Fruit fly (Drosophila melanogaster) whole organism, embryonic: ENCODE data around the gene CG3529.

Source experiments
- Ada2b ChIP-seq: fragments of 200-800 bp; sonication (Bioruptor generic); IDR thresholded peaks from 2 replicates; pipeline ENCODE4 v1.3.6; 2022; ENCODE audit warnings: missing biosample characterization, missing genetic modification characterization
- Asciz ChIP-seq: fragments of 200-800 bp; sonication (Bioruptor generic); optimal IDR thresholded peaks from 2 replicates; lab custom pipeline; 2017; ENCODE audit warnings: missing biosample characterization, mild to moderate bottlenecking, missing genetic modification characterization, missing genetic modification reagents
- Atf3 ChIP-seq: fragments of 200-800 bp; sonication (Bioruptor generic); optimal IDR thresholded peaks from 3 replicates; lab custom pipeline; 2016; ENCODE audit warnings: missing biosample characterization, missing genetic modification characterization
- BtbVII ChIP-seq: fragments of 200-800 bp; sonication (Bioruptor generic); optimal IDR thresholded peaks from 3 replicates; lab custom pipeline; 2017; ENCODE audit warnings: missing biosample characterization, mild to moderate bottlenecking, missing genetic modification characterization
- CG10274 ChIP-seq: fragments of 200-800 bp; sonication (Bioruptor generic); optimal IDR thresholded peaks from 3 replicates; lab custom pipeline; 2017; ENCODE audit warnings: missing biosample characterization, mild to moderate bottlenecking, missing genetic modification characterization
- CG11398 ChIP-seq: fragments of 200-800 bp; sonication (Bioruptor generic); optimal IDR thresholded peaks from 2 replicates; lab custom pipeline; 2016; ENCODE audit warnings: missing biosample characterization, missing genetic modification characterization
- CG13287 ChIP-seq: fragments of 200-800 bp; sonication (Bioruptor generic); IDR thresholded peaks from 2 replicates; pipeline ENCODE4 v1.3.6; 2022; ENCODE audit warnings: missing biosample characterization, missing genetic modification characterization; ENCODE audit not compliant: partially characterized antibody
- CG14710 ChIP-seq: fragments of 200-800 bp; sonication (Bioruptor generic); optimal IDR thresholded peaks from 3 replicates; lab custom pipeline; 2019; ENCODE audit warnings: missing biosample characterization, mild to moderate bottlenecking, missing genetic modification characterization, moderate library complexity
- CG15514 ChIP-seq: fragments of 200-800 bp; sonication (Bioruptor generic); optimal IDR thresholded peaks from 3 replicates; lab custom pipeline; 2017; ENCODE audit warnings: missing biosample characterization, missing genetic modification characterization, mild to moderate bottlenecking, moderate library complexity, missing genetic modification reagents
- CG1647 ChIP-seq: fragments of 200-800 bp; sonication (Bioruptor generic); optimal IDR thresholded peaks from 3 replicates; lab custom pipeline; 2016; ENCODE audit warnings: missing biosample characterization, missing genetic modification characterization
- CG18619 ChIP-seq: fragments of 200-800 bp; sonication (Bioruptor generic); optimal IDR thresholded peaks from 3 replicates; lab custom pipeline; 2017; ENCODE audit warnings: missing biosample characterization, mild to moderate bottlenecking, missing genetic modification characterization
- CG18764 ChIP-seq: fragments of 200-800 bp; sonication (Bioruptor generic); optimal IDR thresholded peaks from 3 replicates; lab custom pipeline; 2016; ENCODE audit warnings: missing biosample characterization, missing genetic modification characterization
- CG2129 ChIP-seq: fragments of 200-800 bp; sonication (Bioruptor generic); IDR thresholded peaks from 2 replicates; pipeline ENCODE4 v1.3.6; 2022; ENCODE audit warnings: missing biosample characterization, missing genetic modification characterization; ENCODE audit not compliant: partially characterized antibody
- CG30020 ChIP-seq: fragments of 200-800 bp; optimal IDR thresholded peaks from 2 replicates; lab custom pipeline; 2019; ENCODE audit warnings: missing biosample characterization, mild to moderate bottlenecking, missing genetic modification characterization, moderate library complexity
- CG34224 ChIP-seq: fragments of 200-800 bp; sonication (Bioruptor generic); IDR thresholded peaks from 3 replicates; pipeline ENCODE4 v1.3.6; 2022; ENCODE audit warnings: missing biosample characterization, missing genetic modification characterization; ENCODE audit not compliant: partially characterized antibody
- CG43689 ChIP-seq: fragments of 200-800 bp; sonication (Bioruptor generic); IDR thresholded peaks from 2 replicates; pipeline ENCODE4 v1.3.6; 2022; ENCODE audit warnings: missing biosample characterization, missing genetic modification characterization
- CG4707 ChIP-seq: fragments of 200-800 bp; sonication (Bioruptor generic); optimal IDR thresholded peaks from 2 replicates; lab custom pipeline; 2018; ENCODE audit warnings: missing biosample characterization, mild to moderate bottlenecking, missing genetic modification characterization, moderate library complexity
- CG4730 ChIP-seq: fragments of 200-800 bp; sonication (Bioruptor generic); IDR thresholded peaks from 2 replicates; pipeline ENCODE4 v1.3.6; 2022; ENCODE audit warnings: missing biosample characterization, missing genetic modification characterization
- CG8281 ChIP-seq: fragments of 200-800 bp; sonication (Bioruptor generic); optimal IDR thresholded peaks from 2 replicates; lab custom pipeline; 2018; ENCODE audit warnings: missing biosample characterization, mild to moderate bottlenecking, missing genetic modification characterization, moderate library complexity
- CG9727 ChIP-seq: fragments of 200-800 bp; sonication (Bioruptor generic); optimal IDR thresholded peaks from 3 replicates; lab custom pipeline; 2017; ENCODE audit warnings: missing biosample characterization, mild to moderate bottlenecking, missing genetic modification characterization
- CrebB ChIP-seq: fragments of 200-800 bp; sonication (Bioruptor generic); optimal IDR thresholded peaks from 3 replicates; lab custom pipeline; 2018; ENCODE audit warnings: missing biosample characterization, mild to moderate bottlenecking, missing genetic modification characterization
- Fer3 ChIP-seq: fragments of 200-800 bp; sonication (Bioruptor generic); optimal IDR thresholded peaks from 2 replicates; lab custom pipeline; 2018; ENCODE audit warnings: missing biosample characterization, mild to moderate bottlenecking, missing genetic modification characterization, moderate library complexity
- H2.0 ChIP-seq: fragments of 200-800 bp; sonication (Bioruptor generic); IDR thresholded peaks from 2 replicates; pipeline ENCODE4 v1.3.6; 2022; ENCODE audit warnings: missing biosample characterization, missing genetic modification characterization
- HHEX ChIP-seq: fragments of 200-800 bp; sonication (Bioruptor generic); optimal IDR thresholded peaks from 3 replicates; lab custom pipeline; 2017; ENCODE audit warnings: missing biosample characterization, mild to moderate bottlenecking, missing genetic modification characterization, missing genetic modification reagents
- Jarid2 ChIP-seq: fragments of 200-800 bp; sonication (Bioruptor generic); optimal IDR thresholded peaks from 3 replicates; lab custom pipeline; 2017; ENCODE audit warnings: mild to moderate bottlenecking, missing biosample characterization, missing genetic modification reagents, missing genetic modification characterization
- MESR4 ChIP-seq: fragments of 200-800 bp; sonication (Bioruptor generic); optimal IDR thresholded peaks from 2 replicates; lab custom pipeline; 2018; ENCODE audit warnings: missing biosample characterization, mild to moderate bottlenecking, missing genetic modification characterization, moderate library complexity
- Mes4 ChIP-seq: fragments of 200-800 bp; sonication (Bioruptor generic); optimal IDR thresholded peaks from 2 replicates; lab custom pipeline; 2016; ENCODE audit warnings: missing biosample characterization, missing genetic modification characterization
- Poxn ChIP-seq: fragments of 200-800 bp; sonication (Bioruptor generic); IDR thresholded peaks from 2 replicates; pipeline ENCODE4 v1.3.6; 2022; ENCODE audit warnings: missing biosample characterization, missing genetic modification characterization
- Rfx ChIP-seq: fragments of 200-800 bp; sonication (Bioruptor generic); IDR thresholded peaks from 2 replicates; pipeline ENCODE4 v1.3.6; 2022; ENCODE audit warnings: missing biosample characterization, missing genetic modification characterization
- Taf1 ChIP-seq: fragments of 200-800 bp; sonication (Bioruptor generic); IDR thresholded peaks from 2 replicates; pipeline ENCODE4 v1.3.6; 2022; ENCODE audit warnings: missing biosample characterization, missing genetic modification characterization
- Usf ChIP-seq: fragments of 200-800 bp; sonication (Bioruptor generic); optimal IDR thresholded peaks from 2 replicates; lab custom pipeline; 2017; ENCODE audit warnings: missing genotype, missing biosample characterization, missing genetic modification characterization
- ato ChIP-seq: fragments of 200-800 bp; sonication (Bioruptor generic); IDR thresholded peaks from 2 replicates; pipeline ENCODE4 v1.3.6; 2022; ENCODE audit warnings: missing biosample characterization, missing genetic modification characterization; ENCODE audit not compliant: partially characterized antibody
- cad ChIP-seq: fragments of >200 bp; optimal IDR thresholded peaks from 2 replicates; lab custom pipeline; 2017; ENCODE audit warnings: missing biosample characterization, missing genetic modification characterization
- crc ChIP-seq: fragments of 200-800 bp; sonication (Bioruptor generic); optimal IDR thresholded peaks from 2 replicates; lab custom pipeline; 2016; ENCODE audit warnings: missing biosample characterization, missing genetic modification characterization
- dpn ChIP-seq, 2 experiments: fragments of 200-800 bp; sonication (Bioruptor generic); optimal IDR thresholded peaks; 3 replicates each; lab custom pipeline; 2016; ENCODE audit warnings: missing biosample characterization in 2 of 2, missing genetic modification characterization in 2 of 2
- esg ChIP-seq: fragments of 200-800 bp; sonication (Bioruptor generic); conservative IDR thresholded peaks from 2 replicates; pipeline ENCODE4 v1.3.6; 2022; ENCODE audit warnings: missing biosample characterization, missing genetic modification characterization
- fd102C ChIP-seq: fragments of 200-800 bp; sonication (Bioruptor generic); optimal IDR thresholded peaks from 2 replicates; lab custom pipeline; 2018; ENCODE audit warnings: missing biosample characterization, mild to moderate bottlenecking, missing genetic modification characterization, moderate library complexity
- grau ChIP-seq: fragments of 200-800 bp; optimal IDR thresholded peaks from 3 replicates; lab custom pipeline; 2019; ENCODE audit warnings: missing biosample characterization, mild to moderate bottlenecking, missing genetic modification characterization, moderate library complexity
- grn ChIP-seq: fragments of 200-800 bp; sonication (Bioruptor generic); optimal IDR thresholded peaks from 3 replicates; lab custom pipeline; 2017; ENCODE audit warnings: missing biosample characterization, missing genetic modification characterization
- lola ChIP-seq, 3 experiments: fragments of >200 bp in 2 of 3; fragments of 200-800 bp in 1 of 3; sonication (Bioruptor generic) in 1 of 3; optimal IDR thresholded peaks; 2 replicates each; lab custom pipeline; 2017 to 2019; ENCODE audit warnings: missing biosample characterization in 3 of 3, missing genetic modification characterization in 3 of 3, mild to moderate bottlenecking in 1 of 3, moderate library complexity in 1 of 3
- phol ChIP-seq: fragments of 200-800 bp; sonication (Bioruptor generic); optimal IDR thresholded peaks from 3 replicates; lab custom pipeline; 2018; ENCODE audit warnings: missing biosample characterization, mild to moderate bottlenecking, missing genetic modification characterization, moderate library complexity
- pros ChIP-seq: fragments of 200-800 bp; sonication (Bioruptor generic); optimal IDR thresholded peaks from 3 replicates; lab custom pipeline; 2019; ENCODE audit warnings: missing biosample characterization, mild to moderate bottlenecking, missing genetic modification characterization, moderate library complexity
- pzg ChIP-seq: fragments of 200-800 bp; sonication (Bioruptor generic); optimal IDR thresholded peaks from 3 replicates; lab custom pipeline; 2018; ENCODE audit warnings: missing biosample characterization, mild to moderate bottlenecking, missing genetic modification characterization, moderate library complexity
- ranshi ChIP-seq: fragments of 200-800 bp; sonication (Bioruptor generic); IDR thresholded peaks from 2 replicates; pipeline ENCODE4 v1.3.6; 2022; ENCODE audit warnings: missing biosample characterization, missing genetic modification characterization
- repo ChIP-seq: fragments of 200-800 bp; sonication (Bioruptor generic); optimal IDR thresholded peaks from 2 replicates; lab custom pipeline; 2016; ENCODE audit warnings: missing biosample characterization, missing genetic modification characterization
- toy ChIP-seq: fragments of 200-800 bp; sonication (Bioruptor generic); IDR thresholded peaks from 2 replicates; pipeline ENCODE4 v1.3.6; 2022; ENCODE audit warnings: missing biosample characterization, missing genetic modification characterization
- trem ChIP-seq: fragments of 200-800 bp; optimal IDR thresholded peaks from 3 replicates; lab custom pipeline; 2019; ENCODE audit warnings: missing biosample characterization, mild to moderate bottlenecking, missing genetic modification characterization, moderate library complexity
- unpg ChIP-seq: fragments of 200-800 bp; sonication (Bioruptor generic); optimal IDR thresholded peaks from 3 replicates; lab custom pipeline; 2018; ENCODE audit warnings: missing biosample characterization, mild to moderate bottlenecking, missing genetic modification characterization, moderate library complexity
- zen2 ChIP-seq: fragments of 200-800 bp; sonication (Bioruptor generic); IDR thresholded peaks from 3 replicates; pipeline ENCODE4 v1.3.6; 2022; ENCODE audit warnings: missing biosample characterization, missing genetic modification characterization; ENCODE audit not compliant: partially characterized antibody

Gene CG3529

DNA sequence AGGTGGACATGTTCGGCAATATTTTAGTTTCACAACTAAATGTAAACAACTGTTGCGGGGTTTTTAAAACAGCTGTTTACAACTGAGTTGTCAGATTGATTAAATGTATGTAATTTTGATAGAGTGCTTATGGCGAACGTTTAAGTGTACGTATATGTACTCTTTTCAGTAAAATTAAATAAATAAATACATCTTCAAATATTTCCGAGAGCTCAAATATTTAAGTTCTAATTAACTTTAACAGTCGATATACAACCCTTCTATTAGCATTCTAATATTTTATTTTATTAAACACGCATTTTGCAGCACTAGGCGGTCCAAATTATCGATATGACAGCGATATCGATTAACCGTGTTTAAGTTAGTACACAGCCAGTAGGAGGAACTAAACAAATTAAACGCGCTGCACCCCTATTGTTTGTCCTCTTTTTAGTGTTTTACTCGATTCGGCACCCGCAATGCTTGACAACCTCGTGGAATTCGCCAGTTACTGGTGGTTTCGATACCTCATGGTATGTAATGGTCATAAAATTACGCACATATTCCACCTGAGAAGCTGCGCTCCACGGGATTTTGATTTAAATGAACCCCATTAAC is 5.0 kb downstream of the CG3529 start, which contains the start of the genes CG3448 and ghi (continued):
- TF ChIP-seq CG34224 (GFP tag; lab: Robert Waterston, UW) (peak; percentile 74), CG11398 (GFP tag; lab: Kevin White, UChicago) (no peak), H2.0 (GFP tag; lab: Robert Waterston, UW) (no peak), Usf (GFP tag; lab: Kevin White, UChicago) (no peak), Fer3 (tag; lab: Kevin White, UChicago) (peak; percentile 68), Ada2b (peak; percentile 54; the same call in 1 of the 2 replicates), Rfx (peak; percentile 64), MESR4 (GFP tag; lab: Kevin White, UChicago) (peak; percentile 75), grn (GFP tag; lab: Kevin White, UChicago) (peak; percentile 1), CG15514 (GFP tag; lab: Kevin White, UChicago) (peak; percentile 70), CG14710 (tag; lab: Kevin White, UChicago) (peak; percentile 86), CG1647 (no peak), cad (GFP tag; lab: Kevin White, UChicago) (peak; percentile 31), grau (tag; lab: Kevin White, UChicago) (peak; percentile 53), ato (GFP tag; lab: Robert Waterston, UW) (no peak), CG8281 (tag; lab: Kevin White, UChicago) (peak; percentile 26), pzg (GFP tag; lab: Kevin White, UChicago) (peak; percentile 69), unpg (GFP tag; lab: Kevin White, UChicago) (peak; percentile 62), esg (GFP tag; lab: Robert Waterston, UW) (no peak), CG9727 (GFP tag; lab: Kevin White, UChicago) (peak; percentile 35), ranshi (GFP tag; lab: Robert Waterston, UW) (peak; percentile 43; the same call in 1 of the 2 replicates), Mes4 (GFP tag; lab: Kevin White, UChicago) (no peak), CG13287 (GFP tag; lab: Robert Waterston, UW) (peak; percentile 83), Taf1 (GFP tag; lab: Robert Waterston, UW) (peak; percentile 27; the same call in 1 of the 2 replicates), Poxn (GFP tag; lab: Robert Waterston, UW) (no peak), CrebB (no peak), Atf3 (GFP tag; lab: Kevin White, UChicago) (no peak), CG18764 (GFP tag; lab: Kevin White, UChicago) (peak; percentile 61), CG4730 (GFP tag; lab: Robert Waterston, UW) (0 out of 2 replicates have a peak, but pooled peaks have one; percentile 41), CG10274 (GFP tag; lab: Kevin White, UChicago) (no peak), Jarid2 (no peak), trem (tag; lab: Kevin White, UChicago) (peak; percentile 84), CG30020 (tag; lab: Kevin White, UChicago) (peak; percentile 41), pros (GFP tag; lab: Kevin White, UChicago) (no peak), HHEX (peak; percentile 64), dpn (GFP tag; optimal IDR thresholded peaks at IDR 0.05; lab: Kevin White, UChicago) (peak; percentile 56 to 63), BtbVII (GFP tag; lab: Kevin White, UChicago) (peak; percentile 24), lola (GFP tag; optimal IDR thresholded peaks at IDR 0.05; lab: Kevin White, UChicago) (peak in 1 of 3 experiments; percentile 15), zen2 (GFP tag; lab: Robert Waterston, UW) (no peak; the same call in 2 of the 3 replicates), toy (GFP tag; lab: Robert Waterston, UW) (no peak), repo (GFP tag; lab: Kevin White, UChicago) (no peak), phol (peak; percentile 87), crc (GFP tag; lab: Kevin White, UChicago) (no peak), fd102C (GFP tag; lab: Kevin White, UChicago) (no peak), CG4707 (GFP tag; lab: Kevin White, UChicago) (no peak), CG18619 (GFP tag; lab: Kevin White, UChicago) (peak; percentile 1), CG2129 (0 out of 2 replicates have a peak, but pooled peaks have one; percentile 29), CG43689 (no peak), Asciz (peak; percentile 18)
